Fruit fly (Drosophila melanogaster) S2 (cell line): ENCODE measurements around the gene Obp73a.
A peak's percentile ranks its signal among the peaks of the same experiment; 100 is the strongest.
"Not testable (repeated sequence)": the region's sequence is repeated elsewhere in the genome, so short reads cannot be mapped to it uniquely, and the experiment has no call there.

Experiments used
- CG8478 ChIP-seq: fragments of >200 bp; optimal IDR thresholded peaks from 2 replicates; lab custom pipeline; 2018
- CTCF ChIP-seq, 2 experiments: fragments of >200 bp; optimal IDR thresholded peaks; 2 replicates each; lab custom pipeline; 2018

Gene Obp73a

dm6 chr3L:16944061-16944460 lies at the start of gene Obp73a:
Gene Obp73a, plus strand, starts transcription at chr3L:16944361.
- TF ChIP-seq CG8478 (lab: Kevin White, UChicago) = no peak
- TF ChIP-seq CTCF (optimal IDR thresholded peaks at IDR 0.05; lab: Kevin White, UChicago) = no peak

dm6 chr3L:16896408-16896807 lies 47.8 kb upstream of the Obp73a start:
- TF ChIP-seq CG8478 (lab: Kevin White, UChicago) (no peak), CTCF (optimal IDR thresholded peaks at IDR 0.05; lab: Kevin White, UChicago) (peak; percentile 75 to 76)

- TF ChIP-seq CG8478 (lab: Kevin White, UChicago) (no peak), CTCF (optimal IDR thresholded peaks at IDR 0.05; lab: Kevin White, UChicago) (no peak)
Measured at dm6 chr3L:16910466-16910865, 33.7 kb upstream of the Obp73a start.

dm6 chr3L:16914113-16914512 lies 30.0 kb upstream of the Obp73a start:
- no peak for TF ChIP-seq CG8478 (lab: Kevin White, UChicago)
- TF ChIP-seq CTCF (optimal IDR thresholded peaks at IDR 0.05; lab: Kevin White, UChicago) = no peak

dm6 chr3L:16915766-16916476 lies 28.2 kb upstream of the Obp73a start:
- TF ChIP-seq CTCF (optimal IDR thresholded peaks at IDR 0.05; lab: Kevin White, UChicago) (no peak), CG8478 (lab: Kevin White, UChicago) (no peak)

- TF ChIP-seq CTCF (optimal IDR thresholded peaks at IDR 0.05; lab: Kevin White, UChicago) (no peak), CG8478 (lab: Kevin White, UChicago) (no peak)
Measured at dm6 chr3L:16917409-16918173, 26.6 kb upstream of the Obp73a start.

dm6 chr3L:16922952-16923351 lies 21.2 kb upstream of the Obp73a start, which contains the start of gene CG13028:
Gene CG13028, plus strand, starts transcription at chr3L:16923252.
- no peak for TF ChIP-seq CG8478 (lab: Kevin White, UChicago)
- no peak for TF ChIP-seq CTCF (optimal IDR thresholded peaks at IDR 0.05; lab: Kevin White, UChicago)

- no peak for TF ChIP-seq CG8478 (lab: Kevin White, UChicago)
- no peak for TF ChIP-seq CTCF (optimal IDR thresholded peaks at IDR 0.05; lab: Kevin White, UChicago)
Measured at dm6 chr3L:16927375-16927774, 16.8 kb upstream of the Obp73a start, which contains the start of gene CG13023. Gene CG13023, minus strand, starts transcription at chr3L:16927434.

dm6 chr3L:16930522-16930921 lies 13.6 kb upstream of the Obp73a start:
- TF ChIP-seq CTCF (optimal IDR thresholded peaks at IDR 0.05; lab: Kevin White, UChicago) (peak; percentile 63 to 67), CG8478 (lab: Kevin White, UChicago) (no peak)

dm6 chr3L:16935284-16935683 lies 8.9 kb upstream of the Obp73a start, which contains the start of gene CG11905:
Gene CG11905, minus strand, starts transcription at chr3L:16935536.
- TF ChIP-seq CG8478 (lab: Kevin White, UChicago) (no peak), CTCF (optimal IDR thresholded peaks at IDR 0.05; lab: Kevin White, UChicago) (no peak)

dm6 chr3L:16936689-16937088 lies 7.5 kb upstream of the Obp73a start:
- TF ChIP-seq CG8478 (lab: Kevin White, UChicago) (no peak), CTCF (optimal IDR thresholded peaks at IDR 0.05; lab: Kevin White, UChicago) (no peak)

dm6 chr3L:16938852-16939251 lies 5.3 kb upstream of the Obp73a start, which contains the start of gene CG13022:
Gene CG13022, minus strand, starts transcription at chr3L:16938952.
- TF ChIP-seq CG8478 (lab: Kevin White, UChicago) (no peak), CTCF (optimal IDR thresholded peaks at IDR 0.05; lab: Kevin White, UChicago) (no peak)

- TF ChIP-seq CG8478 (lab: Kevin White, UChicago) (no peak), CTCF (optimal IDR thresholded peaks at IDR 0.05; lab: Kevin White, UChicago) (no peak)
Measured at dm6 chr3L:16941319-16941718, 2.8 kb upstream of the Obp73a start.

- TF ChIP-seq CTCF (optimal IDR thresholded peaks at IDR 0.05; lab: Kevin White, UChicago); CG8478 (lab: Kevin White, UChicago): not testable (repeated sequence)
Measured at dm6 chr3L:16954522-16954921, 10.4 kb downstream of the Obp73a start, which contains the start of gene Ogdh. Gene Ogdh, plus strand, starts transcription at chr3L:16954822.
